Worm (Caenorhabditis elegans): ENCODE measurements around the gene R02D5.10.

The R02D5.10 gene

DNA sequence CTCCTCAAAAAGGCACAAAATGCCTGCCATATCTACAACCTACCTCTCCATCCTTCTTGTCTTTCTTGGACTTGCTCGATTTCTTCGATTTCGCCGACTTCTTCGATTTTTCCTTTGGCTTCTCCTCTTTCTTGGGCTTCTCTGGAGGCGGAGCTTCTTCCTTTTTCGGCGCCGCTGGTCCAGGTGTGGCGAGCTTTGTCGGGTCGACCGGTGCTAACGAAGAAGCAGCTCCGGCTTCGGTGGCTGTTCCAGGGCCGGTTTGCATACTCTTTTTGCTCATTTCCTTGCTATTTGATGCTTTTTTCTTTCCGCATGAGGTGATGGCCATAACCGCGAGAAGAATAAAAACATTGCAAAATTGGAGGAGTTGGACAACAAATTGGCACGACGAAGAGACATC, 1.6 kb upstream of the R02D5.10 start:
- TF ChIP-seq hlh-30 (tag; optimal IDR thresholded peaks at IDR 0.05; ENCODE audit: insufficient read depth) (no peak), ahr-1 (tag; optimal IDR thresholded peaks at IDR 0.05) (no peak), unc-42 (tag; optimal IDR thresholded peaks at IDR 0.05) (no peak)

- TF ChIP-seq ceh-30 (tag; optimal IDR thresholded peaks at IDR 0.05) (no peak), ceh-48 (tag; optimal IDR thresholded peaks at IDR 0.05) (no peak), fkh-6 (tag; optimal IDR thresholded peaks at IDR 0.05) (no peak), hlh-15 (tag; optimal IDR thresholded peaks at IDR 0.05) (no peak), ztf-16 (tag; optimal IDR thresholded peaks at IDR 0.05) (no peak), ceh-34 (tag; optimal IDR thresholded peaks at IDR 0.05) (no peak), tbx-2 (tag; optimal IDR thresholded peaks at IDR 0.05) (no peak), unc-3 (GFP tag; conservative IDR thresholded peaks at IDR 0.05) (no peak), unc-3 (tag; optimal IDR thresholded peaks at IDR 0.05) (no peak), hlh-6 (tag; optimal IDR thresholded peaks at IDR 0.05) (no peak), ceh-9 (tag; optimal IDR thresholded peaks at IDR 0.05) (no peak), pha-4 (tag; optimal IDR thresholded peaks at IDR 0.05) (no peak), eyg-1 (tag; optimal IDR thresholded peaks at IDR 0.05) (no peak), ceh-2 (tag; optimal IDR thresholded peaks at IDR 0.05) (no peak), ceh-45 (GFP tag; IDR thresholded peaks at IDR 0.05) (no peak), pros-1 (tag; optimal IDR thresholded peaks at IDR 0.05) (no peak), ceh-19 (GFP tag; optimal IDR thresholded peaks at IDR 0.05) (no peak), zip-5 (tag; optimal IDR thresholded peaks at IDR 0.05) (no peak)
These were observed 686 bp upstream of the R02D5.10 start, which contains the start of gene R02D5.7 for ce11 chrV:14481401-14481800. TSS of gene R02D5.7 (minus strand) at chrV:14481501.

DNA sequence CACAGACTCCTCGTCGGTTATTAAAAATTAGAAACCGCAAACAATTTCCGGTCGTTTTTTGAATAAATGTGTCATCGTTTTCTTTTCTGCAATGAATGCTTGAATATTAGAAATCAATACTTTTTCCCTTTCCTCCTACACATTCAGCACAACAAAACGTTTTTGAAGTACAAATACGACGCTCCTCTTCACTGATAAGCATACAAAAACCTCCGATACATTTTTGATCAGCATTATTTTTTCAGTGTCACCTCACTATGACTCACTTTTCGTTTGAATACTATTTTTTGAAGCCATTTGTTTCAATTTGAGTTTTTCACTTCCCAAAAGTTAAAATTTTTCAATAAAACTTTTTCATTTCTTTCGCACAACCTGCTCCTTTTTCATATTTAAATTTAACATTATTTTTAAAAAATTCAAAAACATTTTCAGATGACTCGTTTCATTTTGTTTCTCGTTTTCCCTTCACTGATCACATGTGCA, 682 bp downstream of the R02D5.10 start, which contains the start of gene R02D5.3:
Gene R02D5.3 (plus strand): TSS at position 433 of the 483 bp plus-strand sequence.
- TF ChIP-seq hlh-8 (tag; optimal IDR thresholded peaks at IDR 0.05) (no peak), rnt-1 (tag; optimal IDR thresholded peaks at IDR 0.05) (no peak), ceh-30 (tag; optimal IDR thresholded peaks at IDR 0.05) (no peak), ets-4 (tag; optimal IDR thresholded peaks at IDR 0.05) (no peak), hlh-15 (tag; optimal IDR thresholded peaks at IDR 0.05) (no peak), ceh-19 (GFP tag; optimal IDR thresholded peaks at IDR 0.05) (no peak), tbx-2 (tag; optimal IDR thresholded peaks at IDR 0.05) (no peak), pha-2 (tag; optimal IDR thresholded peaks at IDR 0.05) (no peak)

- TF ChIP-seq tbx-2 (tag; optimal IDR thresholded peaks at IDR 0.05) (no peak), pqm-1 (tag; optimal IDR thresholded peaks at IDR 0.05) (no peak), unc-3 (GFP tag; conservative IDR thresholded peaks at IDR 0.05) (no peak), unc-3 (tag; optimal IDR thresholded peaks at IDR 0.05) (no peak), sox-4 (tag; optimal IDR thresholded peaks at IDR 0.05) (no peak), elt-4 (tag; optimal IDR thresholded peaks at IDR 0.05) (no peak), ahr-1 (tag; optimal IDR thresholded peaks at IDR 0.05) (no peak), pros-1 (tag; optimal IDR thresholded peaks at IDR 0.05) (no peak), ceh-6 (GFP tag; optimal IDR thresholded peaks at IDR 0.05) (no peak), lim-6 (tag; optimal IDR thresholded peaks at IDR 0.05) (no peak), pax-1 (tag; optimal IDR thresholded peaks at IDR 0.05) (no peak), rnt-1 (tag; optimal IDR thresholded peaks at IDR 0.05) (no peak), fax-1 (tag; optimal IDR thresholded peaks at IDR 0.05) (no peak)
These were observed 2.5 kb downstream of the R02D5.10 start, which contains the start of gene R02D5.4 for ce11 chrV:14484582-14484981. TSS of gene R02D5.4 (minus strand) at chrV:14484682.

- TF ChIP-seq gmeb-2 (tag; optimal IDR thresholded peaks at IDR 0.05) (no peak), ceh-14 (tag; optimal IDR thresholded peaks at IDR 0.05) (peak; percentile 35), ceh-30 (tag; optimal IDR thresholded peaks at IDR 0.05) (no peak), eyg-1 (tag; optimal IDR thresholded peaks at IDR 0.05) (no peak), tbx-7 (tag; optimal IDR thresholded peaks at IDR 0.05) (no peak), K02D7.2 (tag; optimal IDR thresholded peaks at IDR 0.05) (no peak), ceh-31 (tag; optimal IDR thresholded peaks at IDR 0.05) (peak; percentile 24), fkh-6 (tag; optimal IDR thresholded peaks at IDR 0.05) (no peak), pha-2 (tag; optimal IDR thresholded peaks at IDR 0.05) (no peak), lin-11 (tag; optimal IDR thresholded peaks at IDR 0.05) (no peak), unc-86 (tag; optimal IDR thresholded peaks at IDR 0.05) (no peak), tbx-2 (tag; optimal IDR thresholded peaks at IDR 0.05) (peak; percentile 46), hlh-30 (tag; optimal IDR thresholded peaks at IDR 0.05; ENCODE audit: insufficient read depth) (no peak), pax-1 (tag; optimal IDR thresholded peaks at IDR 0.05) (no peak), ceh-19 (GFP tag; optimal IDR thresholded peaks at IDR 0.05) (no peak), ceh-22 (tag; optimal IDR thresholded peaks at IDR 0.05) (no peak), odd-2 (tag; optimal IDR thresholded peaks at IDR 0.05) (no peak), pat-9 (tag; optimal IDR thresholded peaks at IDR 0.05) (no peak), hlh-15 (tag; optimal IDR thresholded peaks at IDR 0.05) (no peak), npax-4 (tag; optimal IDR thresholded peaks at IDR 0.05) (no peak), pros-1 (tag; optimal IDR thresholded peaks at IDR 0.05) (no peak), ceh-48 (tag; optimal IDR thresholded peaks at IDR 0.05) (no peak), C38D4.7 (GFP tag; optimal IDR thresholded peaks at IDR 0.05) (no peak), unc-42 (tag; optimal IDR thresholded peaks at IDR 0.05) (peak; percentile 87)
These were observed 9.0 kb downstream of the R02D5.10 start for ce11 chrV:14491097-14491496.

All from whole organism, late embryonic.